Worm (Caenorhabditis elegans) whole organism, dauer: ENCODE measurements around the gene apc-2.

Source experiments
- unc-62 ChIP-seq: sonication (generic microtip); optimal IDR thresholded peaks from 2 replicates; lab custom pipeline; 2017; ENCODE audit warnings: missing biosample characterization, missing genetic modification reagents, missing genetic modification characterization

Gene apc-2

ce11 chrIII:8080165-8080738 is at the start of gene apc-2, which contains the start of gene dcr-1:
apc-2 (plus strand) TSS chrIII:8080629.
dcr-1 (minus strand) TSS chrIII:8080281.
- TF ChIP-seq unc-62 (GFP tag; lab: Kevin White, UChicago), result no peak

ce11 chrIII:8030963-8031362 is 49.5 kb upstream of the apc-2 start, which contains the start of gene F44B9.9:
F44B9.9 (minus strand) TSS chrIII:8031063.
- no peak for TF ChIP-seq unc-62 (GFP tag; lab: Kevin White, UChicago)

ce11 chrIII:8033534-8033933 is 46.9 kb upstream of the apc-2 start, which contains the start of gene F44B9.10:
F44B9.10 (minus strand) TSS chrIII:8033634.
- TF ChIP-seq unc-62 (GFP tag; lab: Kevin White, UChicago), result no peak

ce11 chrIII:8036050-8036449 is 44.4 kb upstream of the apc-2 start:
- no peak for TF ChIP-seq unc-62 (GFP tag; lab: Kevin White, UChicago)

ce11 chrIII:8036497-8036896 is 43.9 kb upstream of the apc-2 start:
- TF ChIP-seq unc-62 (GFP tag; lab: Kevin White, UChicago), result no peak

ce11 chrIII:8037941-8038340 is 42.5 kb upstream of the apc-2 start, which contains the start of gene dpf-6:
dpf-6 (plus strand) TSS chrIII:8038241.
- no peak for TF ChIP-seq unc-62 (GFP tag; lab: Kevin White, UChicago)

ce11 chrIII:8042775-8043174 is 37.7 kb upstream of the apc-2 start, which contains the start of gene K12H4.6:
K12H4.6 (minus strand) TSS chrIII:8042875.
- no peak for TF ChIP-seq unc-62 (GFP tag; lab: Kevin White, UChicago)

- no peak for TF ChIP-seq unc-62 (GFP tag; lab: Kevin White, UChicago)
Measured at ce11 chrIII:8043784-8044183, 36.6 kb upstream of the apc-2 start.

- TF ChIP-seq unc-62 (GFP tag; lab: Kevin White, UChicago), result no peak
Measured at ce11 chrIII:8044187-8044586, 36.2 kb upstream of the apc-2 start, which contains the start of gene K12H4.5. K12H4.5 (plus strand) TSS chrIII:8044487.

- TF ChIP-seq unc-62 (GFP tag; lab: Kevin White, UChicago), result no peak
Measured at ce11 chrIII:8044717-8045116, 35.7 kb upstream of the apc-2 start, which contains the start of gene spcs-3. spcs-3 (plus strand) TSS chrIII:8045017.

ce11 chrIII:8045734-8046133 is 34.7 kb upstream of the apc-2 start, which contains the start of gene K12H4.3:
K12H4.3 (plus strand) TSS chrIII:8046034.
- no peak for TF ChIP-seq unc-62 (GFP tag; lab: Kevin White, UChicago)

- no peak for TF ChIP-seq unc-62 (GFP tag; lab: Kevin White, UChicago)
Measured at ce11 chrIII:8047412-8047811, 33.0 kb upstream of the apc-2 start, which contains the start of gene K12H4.2. K12H4.2 (plus strand) TSS chrIII:8047712.

ce11 chrIII:8050944-8051343 is 29.5 kb upstream of the apc-2 start, which contains the start of gene K12H4.7:
K12H4.7 (minus strand) TSS chrIII:8051081.
- no peak for TF ChIP-seq unc-62 (GFP tag; lab: Kevin White, UChicago)

ce11 chrIII:8051838-8052237 is 28.6 kb upstream of the apc-2 start:
- no peak for TF ChIP-seq unc-62 (GFP tag; lab: Kevin White, UChicago)

ce11 chrIII:8061114-8061513 is 19.3 kb upstream of the apc-2 start:
- no peak for TF ChIP-seq unc-62 (GFP tag; lab: Kevin White, UChicago)

ce11 chrIII:8063659-8064058 is 16.8 kb upstream of the apc-2 start:
- TF ChIP-seq unc-62 (GFP tag; lab: Kevin White, UChicago), result no peak

- no peak for TF ChIP-seq unc-62 (GFP tag; lab: Kevin White, UChicago)
Measured at ce11 chrIII:8065101-8065500, 15.3 kb upstream of the apc-2 start.
